Worm (Caenorhabditis elegans): Measurements from ENCODE around the gene clec-156.

The clec-156 gene

DNA sequence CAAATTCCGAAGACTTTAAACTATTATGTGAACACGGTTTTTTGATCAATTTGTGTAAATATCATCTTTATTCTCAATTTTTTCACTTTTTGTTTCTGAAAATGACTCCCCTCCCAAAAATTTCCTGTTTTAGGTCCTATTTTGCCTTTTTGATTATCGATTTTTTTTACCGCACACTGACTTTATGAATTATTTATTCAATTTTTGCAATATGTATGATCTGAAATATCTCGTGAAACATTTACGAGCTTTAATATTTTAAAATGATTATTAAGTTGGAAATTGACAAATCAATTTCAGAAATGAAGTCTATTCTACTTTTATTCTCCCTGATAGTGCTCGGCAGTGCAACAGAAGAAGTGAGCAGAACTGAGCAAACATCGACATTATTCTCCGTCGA, 37.4 kb upstream of the clec-156 start, which contains the start of gene C35D10.1:
Gene C35D10.1 (plus strand): TSS at position 301 of the 400 bp plus-strand sequence.
- TF ChIP-seq nhr-11 (tag; optimal IDR thresholded peaks at IDR 0.05) (no peak), elt-1 (tag; optimal IDR thresholded peaks at IDR 0.05) (no peak), ceh-28 (tag; optimal IDR thresholded peaks at IDR 0.05) (peak; percentile 15)

DNA sequence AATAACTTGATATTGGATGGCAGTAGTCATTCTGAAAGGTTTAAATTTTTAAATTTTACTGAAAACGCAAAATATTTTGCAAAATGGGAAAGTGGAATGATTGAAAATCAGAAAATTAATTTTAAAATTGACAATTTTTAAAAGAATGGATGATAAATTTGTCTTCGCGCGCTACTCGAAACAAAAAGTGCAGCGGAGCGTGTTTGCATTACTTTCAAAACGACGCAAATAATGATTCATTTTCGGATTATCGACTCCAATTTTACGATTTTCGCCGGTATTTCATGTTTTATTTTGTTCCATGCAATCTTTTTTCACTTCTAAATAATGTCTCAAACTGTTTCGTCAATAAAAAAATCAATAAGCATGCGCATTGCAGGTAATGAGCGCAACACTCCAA, 36.2 kb upstream of the clec-156 start, which contains the start of the genes tost-1 and arx-6:
Gene tost-1 (minus strand): TSS at position 31 of the 400 bp plus-strand sequence.
Gene arx-6 (plus strand): TSS at position 378 of the 400 bp plus-strand sequence.
- TF ChIP-seq elt-2 (tag; optimal IDR thresholded peaks at IDR 0.05): peak; percentile 3
- no peak for TF ChIP-seq nhr-25 (tag; optimal IDR thresholded peaks at IDR 0.05)
- no peak for TF ChIP-seq daf-12 (tag; optimal IDR thresholded peaks at IDR 0.05)
- TF ChIP-seq snpc-4 (tag; optimal IDR thresholded peaks at IDR 0.05): peak; percentile 29
- TF ChIP-seq nfya-1 (tag; optimal IDR thresholded peaks at IDR 0.05; ENCODE audit: insufficient read depth): peak; percentile 47
- peak; percentile 27 for TF ChIP-seq skn-1 (tag; optimal IDR thresholded peaks at IDR 0.05)
- no peak for TF ChIP-seq zag-1 (tag; optimal IDR thresholded peaks at IDR 0.05)
- TF ChIP-seq nhr-12 (tag; optimal IDR thresholded peaks at IDR 0.05): no peak
- TF ChIP-seq lin-15B (tag; optimal IDR thresholded peaks at IDR 0.05): peak; percentile 61

DNA sequence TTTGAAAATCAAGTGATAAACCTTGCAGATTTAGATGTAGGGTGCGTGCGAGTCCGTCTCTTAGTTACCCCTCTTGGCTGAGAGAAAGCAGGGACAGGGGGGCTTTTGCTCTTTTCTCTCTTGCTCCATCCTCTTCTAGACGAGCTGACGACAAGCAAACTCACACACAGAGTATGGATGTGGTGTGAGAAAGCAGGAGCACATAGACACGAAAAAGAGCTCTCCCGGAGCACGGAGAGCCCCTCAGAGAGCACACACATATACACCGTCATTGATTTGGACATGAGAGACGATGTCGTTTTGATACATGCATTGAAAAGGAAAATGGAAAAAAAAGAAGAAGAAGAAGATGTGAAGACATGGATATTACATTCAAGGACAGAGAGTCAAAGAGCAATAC, 33.6 kb upstream of the clec-156 start:
- peak; percentile 39 for TF ChIP-seq fkh-10 (GFP tag; optimal IDR thresholded peaks at IDR 0.05)
- no peak for TF ChIP-seq nhr-11 (tag; optimal IDR thresholded peaks at IDR 0.05)
- no peak for TF ChIP-seq skn-1 (tag; optimal IDR thresholded peaks at IDR 0.05)
- no peak for TF ChIP-seq sea-2 (GFP tag; optimal IDR thresholded peaks at IDR 0.05)

DNA sequence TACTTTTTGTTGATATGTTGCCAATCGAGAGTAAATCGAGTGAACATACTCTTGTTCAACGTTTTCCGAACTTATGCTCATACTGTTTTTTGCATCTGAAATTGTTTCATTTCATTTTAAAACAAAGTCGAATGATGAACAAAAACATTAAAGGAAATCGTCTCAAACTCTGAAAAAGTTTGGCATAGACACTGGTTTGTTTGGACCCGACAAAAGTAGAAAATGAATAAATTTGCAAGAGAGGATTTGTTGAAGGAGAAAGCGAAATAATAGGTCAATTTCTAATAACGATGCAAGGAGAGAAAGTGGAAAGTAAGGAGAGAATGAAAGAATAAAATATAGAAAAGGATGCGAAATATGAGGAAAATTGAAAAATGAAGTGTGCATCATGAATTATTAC, 32.6 kb upstream of the clec-156 start, which contains the start of gene C35D10.12:
Gene C35D10.12 (minus strand): TSS at position 101 of the 400 bp plus-strand sequence.
- TF ChIP-seq fkh-10 (GFP tag; optimal IDR thresholded peaks at IDR 0.05) (no peak), nhr-23 (tag; optimal IDR thresholded peaks at IDR 0.05) (no peak), jun-1 (tag; optimal IDR thresholded peaks at IDR 0.05) (no peak), pqm-1 (tag; optimal IDR thresholded peaks at IDR 0.05) (no peak), mml-1 (tag; optimal IDR thresholded peaks at IDR 0.05) (no peak), nhr-12 (tag; optimal IDR thresholded peaks at IDR 0.05) (no peak), egl-27 (tag; optimal IDR thresholded peaks at IDR 0.05) (no peak), lin-15B (tag; optimal IDR thresholded peaks at IDR 0.05) (no peak), nhr-43 (tag; optimal IDR thresholded peaks at IDR 0.05; ENCODE audit: poor library complexity, severe bottlenecking) (no peak), ceh-16 (tag; optimal IDR thresholded peaks at IDR 0.05) (no peak), nhr-28 (tag; optimal IDR thresholded peaks at IDR 0.05) (no peak), ceh-28 (tag; optimal IDR thresholded peaks at IDR 0.05) (no peak), ZK546.5 (tag; optimal IDR thresholded peaks at IDR 0.05) (no peak), ceh-9 (tag; optimal IDR thresholded peaks at IDR 0.05) (no peak), R02D3.7 (tag; optimal IDR thresholded peaks at IDR 0.05) (no peak), fos-1 (tag; optimal IDR thresholded peaks at IDR 0.05) (no peak), mdl-1 (tag; optimal IDR thresholded peaks at IDR 0.05) (no peak), elt-1 (tag; optimal IDR thresholded peaks at IDR 0.05) (no peak), fkh-2 (tag; optimal IDR thresholded peaks at IDR 0.05) (no peak), nhr-76 (tag; optimal IDR thresholded peaks at IDR 0.05) (no peak)

DNA sequence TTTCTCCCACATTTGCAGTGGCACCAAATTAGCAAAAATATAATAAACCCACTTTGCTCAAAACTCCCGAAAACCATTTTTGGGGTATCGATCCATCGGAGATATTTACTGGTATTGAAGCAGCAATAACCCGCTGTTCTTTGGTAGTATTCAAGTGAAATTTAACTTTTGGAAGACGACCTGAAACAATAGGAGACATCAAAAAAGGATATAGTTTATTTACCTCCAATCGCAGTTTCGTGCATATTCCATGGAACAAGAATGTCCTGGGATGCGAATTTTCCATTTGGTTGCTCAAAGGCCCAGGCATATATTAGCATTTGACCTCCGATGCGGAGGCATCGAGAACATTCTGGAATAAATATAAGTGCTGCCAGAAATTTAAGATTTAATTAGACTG, 31.3 kb upstream of the clec-156 start:
- TF ChIP-seq lin-15B (tag; optimal IDR thresholded peaks at IDR 0.05) (no peak), nhr-43 (tag; optimal IDR thresholded peaks at IDR 0.05; ENCODE audit: poor library complexity, severe bottlenecking) (no peak), nhr-25 (tag; optimal IDR thresholded peaks at IDR 0.05) (no peak), nhr-77 (tag; optimal IDR thresholded peaks at IDR 0.05) (no peak), ama-1 (optimal IDR thresholded peaks at IDR 0.05) (no peak), skn-1 (tag; optimal IDR thresholded peaks at IDR 0.05) (no peak), nfya-1 (tag; optimal IDR thresholded peaks at IDR 0.05; ENCODE audit: insufficient read depth) (no peak), fkh-2 (tag; optimal IDR thresholded peaks at IDR 0.05) (no peak), fos-1 (tag; optimal IDR thresholded peaks at IDR 0.05) (no peak)

DNA sequence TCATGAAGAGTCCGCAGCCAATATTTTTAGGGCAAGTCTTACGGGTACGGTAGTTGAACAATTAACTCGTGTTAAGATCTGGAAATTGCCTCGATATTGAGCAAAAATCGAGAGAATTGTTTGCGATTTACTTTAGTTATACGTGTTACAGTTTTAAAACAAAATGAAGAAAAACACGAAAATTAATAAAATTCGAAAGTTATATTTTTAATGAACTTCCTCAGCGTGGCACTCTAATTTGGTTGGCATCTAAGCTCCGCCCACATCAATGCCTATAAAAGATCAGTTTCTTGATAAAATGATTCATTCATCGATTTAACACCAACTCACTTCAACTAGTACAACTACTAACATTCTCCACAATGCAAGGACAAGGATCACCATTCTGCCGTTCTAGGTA, 28.4 kb upstream of the clec-156 start, which contains the start of gene gipc-1:
Gene gipc-1 (plus strand): TSS at position 301 of the 400 bp plus-strand sequence.
- TF ChIP-seq ceh-16 (tag; optimal IDR thresholded peaks at IDR 0.05) (no peak), lin-15B (tag; optimal IDR thresholded peaks at IDR 0.05) (no peak), ztf-4 (tag; optimal IDR thresholded peaks at IDR 0.05) (no peak), eor-1 (tag; optimal IDR thresholded peaks at IDR 0.05) (no peak), mdl-1 (tag; optimal IDR thresholded peaks at IDR 0.05) (no peak), elt-2 (tag; optimal IDR thresholded peaks at IDR 0.05) (no peak)
